Fruit fly (Drosophila melanogaster): ENCODE results near the gene Cbp80.

The Cbp80 gene

DNA sequence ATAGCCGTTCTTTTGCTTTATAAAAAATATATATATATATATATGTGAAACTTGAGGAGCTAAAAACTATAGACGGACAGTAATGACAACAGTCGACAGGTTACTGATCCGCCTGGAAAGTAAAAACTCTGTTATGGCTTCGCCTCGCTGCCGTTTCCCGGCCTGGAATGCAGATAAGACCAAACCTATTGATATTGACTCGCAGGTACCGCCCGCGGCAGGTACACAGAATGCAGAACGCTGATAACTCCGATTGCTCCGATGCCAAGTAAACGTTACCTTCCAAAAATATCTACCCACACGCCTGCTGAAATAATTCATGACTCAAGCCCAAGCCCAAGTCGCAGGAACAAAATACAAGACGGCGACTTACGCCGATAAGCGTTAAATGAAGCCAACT is 27.6 kb downstream of the Cbp80 start (continued):
- TF ChIP-seq esn (GFP tag; optimal IDR thresholded peaks at IDR 0.05): peak; percentile 30
- no peak for TF ChIP-seq Gug (GFP tag; IDR thresholded peaks at IDR 0.05)
- no peak for TF ChIP-seq CG32006 (GFP tag; optimal IDR thresholded peaks at IDR 0.05)
- no peak for TF ChIP-seq CG31627 (GFP tag; optimal IDR thresholded peaks at IDR 0.05)
- no peak for TF ChIP-seq CG6854 (GFP tag; optimal IDR thresholded peaks at IDR 0.05)
- no peak for TF ChIP-seq achi (GFP tag; optimal IDR thresholded peaks at IDR 0.05)
- no peak for TF ChIP-seq CG15336 (GFP tag; IDR thresholded peaks at IDR 0.05)
- peak; percentile 6 for TF ChIP-seq topi (GFP tag; optimal IDR thresholded peaks at IDR 0.05)
- no peak for TF ChIP-seq acj6 (GFP tag; optimal IDR thresholded peaks at IDR 0.05)
- no peak for TF ChIP-seq CG16779 (tag; optimal IDR thresholded peaks at IDR 0.05)
- no peak for TF ChIP-seq pdm3 (GFP tag; optimal IDR thresholded peaks at IDR 0.05)
- peak; percentile 52 for TF ChIP-seq svp (GFP tag)
- TF ChIP-seq CG1621 (tag; optimal IDR thresholded peaks at IDR 0.05): no peak
- TF ChIP-seq Hr38 (GFP tag; optimal IDR thresholded peaks at IDR 0.05): no peak
- TF ChIP-seq Sox15 (GFP tag; optimal IDR thresholded peaks at IDR 0.05): no peak
- TF ChIP-seq Sox102F (GFP tag; optimal IDR thresholded peaks at IDR 0.05): no peak
- no peak for TF ChIP-seq Eip75B (GFP tag; optimal IDR thresholded peaks at IDR 0.05)
- no peak for TF ChIP-seq spab (GFP tag; optimal IDR thresholded peaks at IDR 0.05)
- no peak for TF ChIP-seq lz (GFP tag; optimal IDR thresholded peaks at IDR 0.05)
- no peak for TF ChIP-seq CG4318 (GFP tag; optimal IDR thresholded peaks at IDR 0.05)
- TF ChIP-seq Eip93F (GFP tag; optimal IDR thresholded peaks at IDR 0.05): no peak
- no peak for TF ChIP-seq dac (GFP tag; optimal IDR thresholded peaks at IDR 0.05)
- no peak for TF ChIP-seq fkh (GFP tag; optimal IDR thresholded peaks at IDR 0.05)
- TF ChIP-seq ss (GFP tag; optimal IDR thresholded peaks at IDR 0.05): peak in 1 of 2 experiments; percentile 55
- TF ChIP-seq CG34406 (GFP tag; optimal IDR thresholded peaks at IDR 0.05): peak; percentile 11

DNA sequence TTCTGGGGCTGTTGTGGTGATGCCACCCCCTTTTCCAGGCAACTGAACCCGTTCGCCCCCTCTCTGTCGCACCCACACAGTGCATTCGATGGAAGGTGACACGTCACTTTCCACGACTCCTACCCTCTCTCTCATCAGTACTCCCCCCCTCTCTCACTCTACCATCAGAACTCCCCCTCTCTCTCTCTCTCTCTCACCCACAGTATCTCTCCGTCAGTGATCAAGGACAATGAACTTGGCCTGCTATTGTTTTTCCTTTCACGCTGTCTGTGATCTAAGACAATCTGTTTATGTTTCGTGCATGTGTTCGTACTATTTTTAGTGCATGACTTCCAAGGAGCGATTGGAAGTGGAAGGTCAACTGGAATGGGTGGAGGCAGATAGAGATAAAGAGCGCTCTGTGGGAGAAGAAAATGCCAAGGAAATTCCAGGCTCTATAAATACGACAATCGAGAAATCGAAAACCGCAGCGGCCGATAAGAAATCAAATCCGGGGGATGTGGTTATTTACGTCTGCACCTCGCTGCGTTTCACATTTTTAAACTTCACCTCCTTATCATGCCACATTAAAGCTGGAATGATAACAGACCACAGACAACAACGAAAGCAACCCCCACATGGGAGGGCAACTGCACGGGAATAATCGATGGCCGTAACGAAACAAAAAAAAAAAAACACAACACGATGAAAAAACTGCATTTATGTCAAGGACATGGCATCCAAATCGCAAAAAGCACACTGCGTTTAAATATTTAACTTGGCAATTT is 28.5 kb downstream of the Cbp80 start:
- peak; percentile 95 for TF ChIP-seq svp (GFP tag)
- no peak for TF ChIP-seq fd59A (GFP tag; optimal IDR thresholded peaks at IDR 0.05)

DNA sequence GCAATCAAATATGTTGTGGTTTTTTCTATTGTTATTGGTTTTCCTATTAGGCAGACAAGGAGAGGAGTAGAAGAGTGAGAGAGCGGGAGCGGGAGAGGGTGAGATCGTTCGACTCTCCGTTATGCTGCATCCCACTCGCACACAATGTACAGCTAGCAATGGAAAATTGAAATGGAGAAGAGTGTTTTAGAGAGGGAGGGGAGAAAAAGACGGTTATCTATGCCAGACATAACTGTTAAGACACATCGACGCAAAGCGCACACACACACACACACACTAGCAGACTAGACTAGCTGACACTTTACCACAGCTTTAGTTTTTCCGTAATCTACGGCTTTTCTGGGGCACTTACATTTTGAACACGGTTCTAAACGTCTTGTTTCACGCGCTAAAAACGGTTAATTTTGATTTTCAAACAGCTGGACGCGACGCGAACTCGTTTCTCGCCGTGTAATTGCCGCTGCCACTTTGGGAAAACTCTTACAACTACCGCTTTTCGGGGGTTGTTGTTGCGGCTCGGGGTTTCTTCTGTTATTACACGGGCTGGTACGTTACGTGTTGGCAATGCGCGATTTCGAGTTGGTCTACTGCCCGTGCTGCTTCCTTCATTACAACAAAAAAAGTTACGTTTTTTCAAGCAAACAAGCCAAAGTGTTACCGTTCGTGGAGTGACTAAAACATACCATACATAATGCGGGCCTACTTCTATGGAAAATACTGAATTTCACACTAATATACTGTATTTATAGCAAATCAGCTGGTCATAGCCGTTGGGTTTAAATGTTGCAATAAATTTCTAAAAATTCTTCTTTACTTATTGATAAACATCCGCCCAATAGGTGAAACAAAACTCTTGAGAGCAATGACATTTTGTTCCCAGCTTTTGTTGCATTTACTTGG is 29.3 kb downstream of the Cbp80 start, which contains the start of gene fzr:
TSS of gene fzr (minus strand) at position 625 of the 900 bp plus-strand sequence.
- TF ChIP-seq Hr4 (GFP tag; optimal IDR thresholded peaks at IDR 0.05) (no peak), fkh (GFP tag; optimal IDR thresholded peaks at IDR 0.05) (peak; percentile 7), CG3919 (GFP tag; optimal IDR thresholded peaks at IDR 0.05) (no peak), CG16779 (tag; optimal IDR thresholded peaks at IDR 0.05) (no peak), CG6276 (GFP tag; optimal IDR thresholded peaks at IDR 0.05) (no peak), CG8119 (GFP tag; IDR thresholded peaks at IDR 0.05) (0 out of 3 replicates have a peak, but pooled peaks have one; percentile 19), CG32006 (GFP tag; optimal IDR thresholded peaks at IDR 0.05) (peak; percentile 19), Blimp-1 (GFP tag; optimal IDR thresholded peaks at IDR 0.05) (no peak), Eip78C (GFP tag) (peak; percentile 59)

DNA sequence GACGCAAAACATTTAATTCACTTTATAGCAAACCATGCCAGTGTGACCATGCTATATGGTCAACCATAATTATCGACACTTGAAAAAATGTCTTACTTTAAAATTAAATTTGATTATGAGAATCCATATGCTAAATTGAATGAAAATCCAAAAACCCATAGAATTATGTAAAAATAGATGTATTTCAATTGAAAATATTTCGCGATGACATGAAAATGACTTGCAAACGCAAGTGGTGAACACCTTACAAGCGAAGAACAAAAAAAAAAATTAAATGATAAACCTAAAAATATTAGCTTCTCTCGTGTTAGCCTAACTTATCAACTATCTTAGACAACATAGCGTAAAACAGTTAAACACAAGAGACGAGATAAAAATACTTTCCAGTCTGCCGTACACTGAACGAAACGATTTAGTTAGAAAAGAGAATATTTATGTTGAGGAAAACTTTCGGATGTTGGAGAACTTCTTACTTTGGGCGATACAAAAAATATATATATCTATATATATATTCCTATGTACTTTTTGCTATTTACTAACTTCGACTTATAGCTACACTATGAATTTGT is 30.1 kb downstream of the Cbp80 start:
- TF ChIP-seq CG6808 (GFP tag; optimal IDR thresholded peaks at IDR 0.05) (peak; percentile 30), Sox102F (GFP tag; optimal IDR thresholded peaks at IDR 0.05) (peak; percentile 57), esn (GFP tag; optimal IDR thresholded peaks at IDR 0.05) (peak; percentile 75), CG8319 (GFP tag; optimal IDR thresholded peaks at IDR 0.05) (peak; percentile 37), CG34406 (GFP tag; optimal IDR thresholded peaks at IDR 0.05) (peak; percentile 46), OdsH (GFP tag; optimal IDR thresholded peaks at IDR 0.05) (peak; percentile 62), pdm3 (GFP tag; optimal IDR thresholded peaks at IDR 0.05) (peak; percentile 69), CG8632 (GFP tag; optimal IDR thresholded peaks at IDR 0.05) (peak; percentile 43), fd59A (GFP tag; optimal IDR thresholded peaks at IDR 0.05) (no peak), CG32006 (GFP tag; optimal IDR thresholded peaks at IDR 0.05) (peak; percentile 67), Ets21C (GFP tag; optimal IDR thresholded peaks at IDR 0.05) (peak; percentile 43), CG16779 (tag; optimal IDR thresholded peaks at IDR 0.05) (no peak), CG6276 (GFP tag; optimal IDR thresholded peaks at IDR 0.05) (peak; percentile 55), Eip75B (GFP tag; optimal IDR thresholded peaks at IDR 0.05) (peak; percentile 44), CG3032 (tag; optimal IDR thresholded peaks at IDR 0.05) (peak; percentile 46), achi (GFP tag; optimal IDR thresholded peaks at IDR 0.05) (peak; percentile 49), Blimp-1 (GFP tag; optimal IDR thresholded peaks at IDR 0.05) (no peak), Lpt (GFP tag; optimal IDR thresholded peaks at IDR 0.05) (peak; percentile 54), CG31627 (GFP tag; optimal IDR thresholded peaks at IDR 0.05) (peak; percentile 57), CG4318 (GFP tag; optimal IDR thresholded peaks at IDR 0.05) (peak; percentile 31), Smox (GFP tag; optimal IDR thresholded peaks at IDR 0.05) (peak; percentile 74), Met (GFP tag; optimal IDR thresholded peaks at IDR 0.05) (peak; percentile 62)

Data from whole organism, prepupa.